Worm (Caenorhabditis elegans): ENCODE measurements around the gene clc-20.
A peak's percentile ranks its signal among the peaks of the same experiment; 100 is the strongest.

clc-20 gene

ce11 chrIII:887874-888299, 15.5 kb downstream of the clc-20 start (continued):
- TF ChIP-seq F49E8.2 (tag; optimal IDR thresholded peaks at IDR 0.05; ENCODE audit: borderline replicate concordance) (no peak), arid-1 (GFP tag; conservative IDR thresholded peaks at IDR 0.05) (0 out of 2 replicates have a peak, but pooled peaks have one; percentile 20), dpl-1 (GFP tag; optimal IDR thresholded peaks at IDR 0.05) (peak; percentile 26), ctbp-1 (GFP tag; IDR thresholded peaks at IDR 0.05) (peak; percentile 78), Y75B8A.6 (GFP tag; IDR thresholded peaks at IDR 0.05) (no peak), nhr-6 (tag; optimal IDR thresholded peaks at IDR 0.05) (no peak), F26F4.8 (GFP tag; conservative IDR thresholded peaks at IDR 0.05) (no peak), pha-4 (GFP tag; IDR thresholded peaks at IDR 0.05) (no peak), pha-4 (tag; optimal IDR thresholded peaks at IDR 0.05) (no peak), mdl-1 (tag; optimal IDR thresholded peaks at IDR 0.05) (peak; percentile 1 to 72), hlh-30 (tag; optimal IDR thresholded peaks at IDR 0.05; ENCODE audit: insufficient read depth) (peak; percentile 88), set-16 (GFP tag; IDR thresholded peaks at IDR 0.05) (peak; percentile 54), daf-16 (GFP tag; optimal IDR thresholded peaks at IDR 0.05) (no peak), daf-16 (tag; optimal IDR thresholded peaks at IDR 0.05) (peak; percentile 69), spr-1 (tag; optimal IDR thresholded peaks at IDR 0.05) (peak; percentile 41), lin-38 (GFP tag; IDR thresholded peaks at IDR 0.05) (peak; percentile 50; the same call in 1 of the 2 replicates), mes-2 (tag; optimal IDR thresholded peaks at IDR 0.05; ENCODE audit: poor library complexity, severe bottlenecking) (peak; percentile 21), tra-1 (GFP tag; IDR thresholded peaks at IDR 0.05) (no peak), ceh-44 (GFP tag; IDR thresholded peaks at IDR 0.05) (no peak), dve-1 (tag; optimal IDR thresholded peaks at IDR 0.05; ENCODE audit: insufficient read depth) (peak; percentile 71), snpc-1.2 (GFP tag; IDR thresholded peaks at IDR 0.05) (peak; percentile 48; the same call in 1 of the 2 replicates), attf-4 (tag; optimal IDR thresholded peaks at IDR 0.05) (no peak), ZK337.2 (GFP tag; IDR thresholded peaks at IDR 0.05) (no peak), mxl-2 (GFP tag; conservative IDR thresholded peaks at IDR 0.05) (no peak), fkh-10 (GFP tag; optimal IDR thresholded peaks at IDR 0.05) (peak; percentile 92), madf-5 (GFP tag; IDR thresholded peaks at IDR 0.05) (no peak), ceh-82 (tag; optimal IDR thresholded peaks at IDR 0.05) (no peak), unc-130 (GFP tag; optimal IDR thresholded peaks at IDR 0.05) (no peak), hmg-1.1 (GFP tag; IDR thresholded peaks at IDR 0.05) (peak; percentile 86), T26A8.4 (GFP tag; IDR thresholded peaks at IDR 0.05) (peak; percentile 62), unc-39 (tag; optimal IDR thresholded peaks at IDR 0.05) (no peak), mep-1 (tag; optimal IDR thresholded peaks at IDR 0.05) (peak; percentile 83), ama-1 (optimal IDR thresholded peaks at IDR 0.05) (peak; percentile 48), nhr-77 (tag; optimal IDR thresholded peaks at IDR 0.05) (no peak), F37D6.2 (tag; optimal IDR thresholded peaks at IDR 0.05) (peak; percentile 70), Y5F2A.4 (GFP tag; optimal IDR thresholded peaks at IDR 0.05) (no peak), lsy-2 (tag; optimal IDR thresholded peaks at IDR 0.05) (peak; percentile 60 to 77), nhr-25 (tag; optimal IDR thresholded peaks at IDR 0.05; ENCODE audit: borderline replicate concordance, insufficient read depth) (no peak), ceh-62 (tag; optimal IDR thresholded peaks at IDR 0.05) (no peak), mxl-3 (GFP tag; optimal IDR thresholded peaks at IDR 0.05) (peak; percentile 88), zfp-3 (GFP tag; conservative IDR thresholded peaks at IDR 0.05) (no peak), nhr-28 (tag; optimal IDR thresholded peaks at IDR 0.05) (peak; percentile 65), egl-43 (GFP tag; IDR thresholded peaks at IDR 0.05) (peak; percentile 76), pqm-1 (tag; optimal IDR thresholded peaks at IDR 0.05) (peak; percentile 11), nhr-11 (tag; optimal IDR thresholded peaks at IDR 0.05) (peak; percentile 60), ceh-32 (tag; optimal IDR thresholded peaks at IDR 0.05; ENCODE audit: poor library complexity) (no peak), ceh-28 (tag; optimal IDR thresholded peaks at IDR 0.05) (peak; percentile 84)

Measured in whole organism, L4 larva.